Fruit fly (Drosophila melanogaster) whole organism, embryonic: ENCODE results near the gene RhoGAP18B.
A peak's percentile ranks its signal among the peaks of the same experiment; 100 is the strongest.

ENCODE experiments used
- Aef1 ChIP-seq: fragments of 200-800 bp; sonication (Bioruptor generic); IDR thresholded peaks from 3 replicates; pipeline ENCODE4 v1.3.6; 2022; ENCODE audit warnings: missing biosample characterization, missing genetic modification characterization
- CG10209 ChIP-seq: fragments of 200-800 bp; sonication (Bioruptor generic); optimal IDR thresholded peaks from 3 replicates; lab custom pipeline; 2017; ENCODE audit warnings: missing biosample characterization, mild to moderate bottlenecking, missing genetic modification characterization, missing genetic modification reagents
- CG10565 ChIP-seq: fragments of 200-800 bp; sonication (Bioruptor generic); optimal IDR thresholded peaks from 3 replicates; lab custom pipeline; 2016; ENCODE audit warnings: missing biosample characterization, mild to moderate bottlenecking, missing genetic modification characterization
- CG14667 ChIP-seq: fragments of 200-800 bp; sonication (Bioruptor generic); IDR thresholded peaks from 2 replicates; pipeline ENCODE4 v1.3.6; 2022; ENCODE audit warnings: missing biosample characterization, missing genetic modification characterization
- CG14860 ChIP-seq: fragments of 200-800 bp; sonication (Bioruptor generic); IDR thresholded peaks from 3 replicates; pipeline ENCODE4 v1.3.6; 2022; ENCODE audit warnings: missing biosample characterization, missing genetic modification characterization; ENCODE audit not compliant: partially characterized antibody
- CG17186 ChIP-seq: fragments of 200-800 bp; sonication (Bioruptor generic); optimal IDR thresholded peaks from 3 replicates; lab custom pipeline; 2017; ENCODE audit warnings: missing biosample characterization, missing genetic modification reagents, missing genetic modification characterization
- CG18262 ChIP-seq: fragments of 200-800 bp; optimal IDR thresholded peaks from 3 replicates; lab custom pipeline; 2019; ENCODE audit warnings: missing biosample characterization, mild to moderate bottlenecking, missing genetic modification characterization, moderate library complexity
- CG18476 ChIP-seq: fragments of 200-800 bp; sonication (Bioruptor generic); optimal IDR thresholded peaks from 2 replicates; lab custom pipeline; 2016; ENCODE audit warnings: missing biosample characterization, mild to moderate bottlenecking, missing genetic modification characterization
- CG18764 ChIP-seq: fragments of 200-800 bp; sonication (Bioruptor generic); optimal IDR thresholded peaks from 3 replicates; lab custom pipeline; 2016; ENCODE audit warnings: missing biosample characterization, missing genetic modification characterization
- CG2678 ChIP-seq: fragments of 200-800 bp; sonication (Bioruptor generic); optimal IDR thresholded peaks from 3 replicates; lab custom pipeline; 2019; ENCODE audit warnings: missing biosample characterization, mild to moderate bottlenecking, missing genetic modification characterization, moderate library complexity
- CG30020 ChIP-seq: fragments of 200-800 bp; optimal IDR thresholded peaks from 2 replicates; lab custom pipeline; 2019; ENCODE audit warnings: missing biosample characterization, mild to moderate bottlenecking, missing genetic modification characterization, moderate library complexity
- CG30431 ChIP-seq: fragments of 200-800 bp; sonication (Bioruptor generic); optimal IDR thresholded peaks from 2 replicates; lab custom pipeline; 2017; ENCODE audit warnings: missing biosample characterization, missing genetic modification characterization
- CG4282 ChIP-seq: fragments of 200-800 bp; sonication (Bioruptor generic); optimal IDR thresholded peaks from 2 replicates; lab custom pipeline; 2016; ENCODE audit warnings: missing biosample characterization, missing genetic modification characterization
- CG4328 ChIP-seq: fragments of 200-800 bp; sonication (Bioruptor generic); optimal IDR thresholded peaks from 3 replicates; lab custom pipeline; 2017; ENCODE audit warnings: missing biosample characterization, missing genetic modification reagents, missing genetic modification characterization
- CG6689 ChIP-seq: fragments of 200-800 bp; sonication (Bioruptor generic); IDR thresholded peaks from 2 replicates; pipeline ENCODE4 v1.3.6; 2022; ENCODE audit warnings: missing biosample characterization, missing genetic modification characterization
- CG7786 ChIP-seq: fragments of 200-800 bp; sonication (Bioruptor generic); optimal IDR thresholded peaks from 2 replicates; lab custom pipeline; 2016; ENCODE audit warnings: missing biosample characterization, missing genetic modification characterization
- CG7839 ChIP-seq: fragments of 200-800 bp; sonication (Bioruptor generic); optimal IDR thresholded peaks from 3 replicates; lab custom pipeline; 2018; ENCODE audit warnings: missing biosample characterization, mild to moderate bottlenecking, missing genetic modification characterization, moderate library complexity
- CG8089 ChIP-seq: fragments of 200-800 bp; sonication (Bioruptor generic); optimal IDR thresholded peaks from 3 replicates; lab custom pipeline; 2016; ENCODE audit warnings: missing biosample characterization, missing genetic modification characterization
- CG9215 ChIP-seq: fragments of 200-800 bp; sonication (Bioruptor generic); IDR thresholded peaks from 2 replicates; pipeline ENCODE4 v1.3.6; 2022; ENCODE audit warnings: missing biosample characterization, missing genetic modification characterization
- Dbx ChIP-seq: fragments of 200-800 bp; sonication (Bioruptor generic); IDR thresholded peaks from 3 replicates; pipeline ENCODE4 v1.3.6; 2022; ENCODE audit warnings: missing biosample characterization, missing genetic modification characterization
- Fer1 ChIP-seq: fragments of 200-800 bp; sonication (Bioruptor generic); optimal IDR thresholded peaks from 2 replicates; lab custom pipeline; 2017; ENCODE audit warnings: missing biosample characterization, mild to moderate bottlenecking, missing genetic modification characterization
- H15 ChIP-seq: fragments of 200-800 bp; sonication (Bioruptor generic); IDR thresholded peaks from 3 replicates; pipeline ENCODE4 v1.3.6; 2022; ENCODE audit warnings: missing biosample characterization, missing genetic modification characterization
- HLH3B ChIP-seq: fragments of 200-800 bp; sonication (Bioruptor generic); IDR thresholded peaks from 2 replicates; pipeline ENCODE4 v1.3.6; 2022; ENCODE audit warnings: missing biosample characterization, missing genetic modification characterization
- Lim3 ChIP-seq: fragments of 200-800 bp; sonication (Bioruptor generic); IDR thresholded peaks from 2 replicates; pipeline ENCODE4 v1.3.6; 2022; ENCODE audit warnings: missing biosample characterization, missing genetic modification characterization
- MBD-R2 ChIP-seq: fragments of 200-800 bp; sonication (Bioruptor generic); IDR thresholded peaks from 2 replicates; pipeline ENCODE4 v1.3.6; 2022; ENCODE audit warnings: missing biosample characterization, missing genetic modification characterization
- NC2β ChIP-seq: fragments of 200-800 bp; sonication (Bioruptor generic); optimal IDR thresholded peaks from 2 replicates; lab custom pipeline; 2016; ENCODE audit warnings: missing biosample characterization, missing genetic modification characterization
- NfI ChIP-seq: fragments of 200-800 bp; sonication (Bioruptor generic); optimal IDR thresholded peaks from 3 replicates; lab custom pipeline; 2018; ENCODE audit warnings: missing biosample characterization, mild to moderate bottlenecking, missing genetic modification characterization, moderate library complexity
- Oli ChIP-seq: fragments of 200-800 bp; sonication (Bioruptor generic); optimal IDR thresholded peaks from 2 replicates; lab custom pipeline; 2018; ENCODE audit warnings: missing biosample characterization, mild to moderate bottlenecking, missing genetic modification characterization, moderate library complexity
- Opbp ChIP-seq: fragments of 200-800 bp; sonication (Bioruptor generic); IDR thresholded peaks from 3 replicates; pipeline ENCODE4 v1.3.6; 2022; ENCODE audit warnings: missing biosample characterization, missing genetic modification characterization; ENCODE audit not compliant: partially characterized antibody
- Trl ChIP-seq, 3 experiments: fragments of >200 bp in 2 of 3; fragments of 200-800 bp in 1 of 3; sonication (Bioruptor generic) in 1 of 3; optimal IDR thresholded peaks; 2 replicates in 1 of 3; 3 replicates in 2 of 3; lab custom pipeline; 2016 to 2017; ENCODE audit warnings: missing biosample characterization in 1 of 3, missing genetic modification characterization in 1 of 3
- aop ChIP-seq: fragments of 200-800 bp; sonication (Bioruptor generic); IDR thresholded peaks from 2 replicates; pipeline ENCODE4 v1.3.6; 2022; ENCODE audit warnings: missing biosample characterization, missing genetic modification characterization
- ase ChIP-seq: fragments of 200-800 bp; sonication (Bioruptor generic); IDR thresholded peaks from 3 replicates; pipeline ENCODE4 v1.3.6; 2022; ENCODE audit warnings: missing biosample characterization, missing genetic modification characterization
- bbx ChIP-seq: fragments of 200-800 bp; sonication (Bioruptor generic); IDR thresholded peaks from 2 replicates; pipeline ENCODE4 v1.3.6; 2022; ENCODE audit warnings: missing biosample characterization, missing genetic modification characterization; ENCODE audit not compliant: partially characterized antibody
- bcd ChIP-seq: fragments of 200-800 bp; sonication (Bioruptor generic); optimal IDR thresholded peaks from 2 replicates; lab custom pipeline; 2017; ENCODE audit warnings: missing biosample characterization, mild to moderate bottlenecking, missing genetic modification characterization
- bigmax ChIP-seq: fragments of 200-800 bp; sonication (Bioruptor generic); optimal IDR thresholded peaks from 2 replicates; lab custom pipeline; 2018; ENCODE audit warnings: missing biosample characterization, mild to moderate bottlenecking, missing genetic modification characterization
- br ChIP-seq: fragments of >200 bp; optimal IDR thresholded peaks from 2 replicates; lab custom pipeline; 2017
- caup ChIP-seq: fragments of 200-800 bp; sonication (Bioruptor generic); optimal IDR thresholded peaks from 3 replicates; lab custom pipeline; 2017; ENCODE audit warnings: missing biosample characterization, mild to moderate bottlenecking, missing genetic modification characterization, moderate library complexity; ENCODE audit not compliant: severe bottlenecking
- chm ChIP-seq: fragments of 200-800 bp; sonication (Bioruptor generic); IDR thresholded peaks from 2 replicates; pipeline ENCODE4 v1.3.6; 2022; ENCODE audit warnings: missing biosample characterization, missing genetic modification characterization
- da ChIP-seq: fragments of 200-800 bp; sonication (Bioruptor generic); optimal IDR thresholded peaks from 2 replicates; lab custom pipeline; 2016; ENCODE audit warnings: missing biosample characterization, missing genetic modification characterization
- ems ChIP-seq: fragments of 200-800 bp; sonication (Bioruptor generic); optimal IDR thresholded peaks from 3 replicates; lab custom pipeline; 2016; ENCODE audit warnings: missing biosample characterization, missing genetic modification characterization
- fd102C ChIP-seq: fragments of 200-800 bp; sonication (Bioruptor generic); optimal IDR thresholded peaks from 2 replicates; lab custom pipeline; 2018; ENCODE audit warnings: missing biosample characterization, mild to moderate bottlenecking, missing genetic modification characterization, moderate library complexity
- jing ChIP-seq: fragments of 200-800 bp; sonication (Bioruptor generic); optimal IDR thresholded peaks from 2 replicates; lab custom pipeline; 2018; ENCODE audit warnings: missing biosample characterization, mild to moderate bottlenecking, missing genetic modification characterization
- mirr ChIP-seq: fragments of 200-800 bp; sonication (Bioruptor generic); optimal IDR thresholded peaks from 3 replicates; lab custom pipeline; 2018; ENCODE audit warnings: missing biosample characterization, mild to moderate bottlenecking, missing genetic modification characterization
- run ChIP-seq: fragments of 200-800 bp; sonication (Bioruptor generic); optimal IDR thresholded peaks from 3 replicates; lab custom pipeline; 2018; ENCODE audit warnings: missing biosample characterization, mild to moderate bottlenecking, missing genetic modification characterization
- sd ChIP-seq: fragments of 200-800 bp; sonication (Bioruptor generic); optimal IDR thresholded peaks from 3 replicates; lab custom pipeline; 2018; ENCODE audit warnings: missing biosample characterization, mild to moderate bottlenecking, missing genetic modification characterization, moderate library complexity
- sisA ChIP-seq: fragments of 200-800 bp; sonication (Bioruptor generic); IDR thresholded peaks from 2 replicates; pipeline ENCODE4 v1.3.6; 2022; ENCODE audit warnings: missing biosample characterization, missing genetic modification characterization
- slbo ChIP-seq: fragments of 200-800 bp; sonication (Bioruptor generic); IDR thresholded peaks from 2 replicates; pipeline ENCODE4 v1.3.6; 2022; ENCODE audit warnings: missing biosample characterization, missing genetic modification characterization
- sob ChIP-seq: fragments of 200-800 bp; sonication (Bioruptor generic); IDR thresholded peaks from 2 replicates; pipeline ENCODE4 v1.3.6; 2022; ENCODE audit warnings: missing biosample characterization, missing genetic modification characterization
- stc ChIP-seq: fragments of 200-800 bp; sonication (Bioruptor generic); IDR thresholded peaks from 2 replicates; pipeline ENCODE4 v1.3.6; 2022; ENCODE audit warnings: missing biosample characterization, missing genetic modification characterization
- tin ChIP-seq: fragments of 200-800 bp; sonication (Bioruptor generic); optimal IDR thresholded peaks from 3 replicates; lab custom pipeline; 2016; ENCODE audit warnings: missing biosample characterization, missing genetic modification characterization
- ttk ChIP-seq: fragments of 200-800 bp; sonication (Bioruptor generic); IDR thresholded peaks from 2 replicates; pipeline ENCODE4 v2.1.2; 2022; ENCODE audit warnings: missing biosample characterization, missing genetic modification characterization
- wdn ChIP-seq: fragments of 200-800 bp; sonication (Bioruptor generic); IDR thresholded peaks from 2 replicates; pipeline ENCODE4 v1.3.6; 2022; ENCODE audit warnings: missing biosample characterization, missing genetic modification characterization

RhoGAP18B gene

DNA sequence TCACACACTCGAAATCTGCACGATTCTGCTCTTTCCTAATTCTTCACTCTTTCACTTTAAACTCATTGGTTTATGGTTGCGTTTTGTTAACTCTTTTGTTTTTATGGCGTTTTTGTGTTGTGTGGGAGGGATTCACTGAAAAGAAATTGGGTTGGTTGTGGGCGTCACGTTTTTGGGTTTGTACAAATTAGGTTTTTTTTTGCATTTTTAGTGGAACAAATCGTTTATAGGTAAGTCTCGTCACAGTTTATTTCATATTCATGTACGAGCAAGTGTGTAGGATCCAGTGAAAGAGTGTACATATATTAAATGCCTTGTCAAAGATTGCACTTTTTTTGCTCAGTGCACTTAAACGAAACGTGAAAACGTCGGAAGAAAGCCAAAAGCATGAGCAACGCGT is 2.2 kb downstream of the RhoGAP18B start (continued):
- TF ChIP-seq H15 (GFP tag; lab: Robert Waterston, UW) (no peak), aop (GFP tag; lab: Robert Waterston, UW) (no peak), CG14860 (GFP tag; lab: Robert Waterston, UW) (no peak), wdn (GFP tag; lab: Robert Waterston, UW) (no peak), CG4282 (GFP tag; lab: Kevin White, UChicago) (no peak), CG2678 (peak; percentile 41), chm (GFP tag; lab: Robert Waterston, UW) (no peak), caup (no peak), ems (GFP tag; lab: Kevin White, UChicago) (peak; percentile 5), mirr (GFP tag; lab: Kevin White, UChicago) (no peak), CG30431 (GFP tag; lab: Kevin White, UChicago) (no peak), Fer1 (GFP tag; lab: Kevin White, UChicago) (no peak), NfI (no peak), sisA (GFP tag; lab: Robert Waterston, UW) (no peak), CG18764 (peak; percentile 1), MBD-R2 (GFP tag; lab: Robert Waterston, UW) (no peak), bcd (GFP tag; lab: Kevin White, UChicago) (peak; percentile 44), CG18476 (GFP tag; lab: Kevin White, UChicago) (no peak), CG17186 (GFP tag; lab: Kevin White, UChicago) (no peak), Dbx (GFP tag; lab: Robert Waterston, UW) (no peak), CG9215 (GFP tag; lab: Robert Waterston, UW) (no peak), jing (GFP tag; lab: Kevin White, UChicago) (no peak), CG18262 (tag; lab: Kevin White, UChicago) (no peak), CG7786 (GFP tag; lab: Kevin White, UChicago) (peak; percentile 33), run (no peak), CG10209 (GFP tag; lab: Kevin White, UChicago) (no peak), sob (no peak; the same call in 1 of the 2 replicates), Trl (optimal IDR thresholded peaks at IDR 0.05; lab: Kevin White, UChicago) (no peak), Trl (GFP tag; optimal IDR thresholded peaks at IDR 0.05; lab: Kevin White, UChicago) (peak; percentile 17), CG10565 (GFP tag; lab: Kevin White, UChicago) (no peak), slbo (GFP tag; lab: Robert Waterston, UW) (no peak), bigmax (GFP tag; lab: Kevin White, UChicago) (no peak), Lim3 (GFP tag; lab: Robert Waterston, UW) (no peak), ase (GFP tag; lab: Robert Waterston, UW) (no peak), CG30020 (tag; lab: Kevin White, UChicago) (no peak), Opbp (no peak), da (GFP tag; lab: Kevin White, UChicago) (no peak), CG4328 (GFP tag; lab: Kevin White, UChicago) (no peak), CG7839 (tag; lab: Kevin White, UChicago) (peak; percentile 29), CG14667 (GFP tag; lab: Robert Waterston, UW) (no peak), br (no peak), stc (no peak), bbx (no peak), NC2β (GFP tag; lab: Kevin White, UChicago) (no peak), tin (no peak), ttk (GFP tag; lab: Robert Waterston, UW) (0 out of 2 replicates have a peak, but pooled peaks have one; percentile 30), HLH3B (GFP tag; lab: Robert Waterston, UW) (peak; percentile 19; the same call in 1 of the 2 replicates), CG8089 (GFP tag; lab: Kevin White, UChicago) (no peak), CG6689 (GFP tag; lab: Robert Waterston, UW) (no peak; the same call in 1 of the 2 replicates), Oli (tag; lab: Kevin White, UChicago) (peak; percentile 23), Aef1 (GFP tag; lab: Robert Waterston, UW) (0 out of 3 replicates have a peak, but pooled peaks have one; percentile 17), fd102C (no peak), sd (tag; lab: Kevin White, UChicago) (no peak)
